Fruit fly (Drosophila melanogaster): Measurements from ENCODE around the gene CG31816.

dm6 chr2L:16542997-16543593, 749 bp downstream of the CG31816 start:
- TF ChIP-seq OdsH (GFP tag; optimal IDR thresholded peaks at IDR 0.05) (peak; percentile 84), Hr38 (GFP tag; optimal IDR thresholded peaks at IDR 0.05) (no peak), CG6276 (GFP tag; optimal IDR thresholded peaks at IDR 0.05) (peak; percentile 18)
